Worm (Caenorhabditis elegans): ENCODE measurements around the gene fbxb-5.

The fbxb-5 gene

ce11 chrII:1756582-1756981 lies 34.3 kb upstream of the fbxb-5 start, which contains the start of gene fbxb-53:
fbxb-53 (plus strand) TSS chrII:1756882.
- TF ChIP-seq elt-1 (tag; optimal IDR thresholded peaks at IDR 0.05; ENCODE audit: borderline replicate concordance, insufficient read depth) (peak; percentile 44), unc-120 (tag; optimal IDR thresholded peaks at IDR 0.05; ENCODE audit: poor library complexity, severe bottlenecking) (no peak)

ce11 chrII:1756072-1756471 lies 33.8 kb upstream of the fbxb-5 start, which contains the start of gene F36H5.17:
F36H5.17 (minus strand) TSS chrII:1756172.
- TF ChIP-seq cnd-1 (tag; optimal IDR thresholded peaks at IDR 0.05) (no peak), ceh-43 (GFP tag; optimal IDR thresholded peaks at IDR 0.05) (no peak), unc-39 (tag; optimal IDR thresholded peaks at IDR 0.05) (no peak), ceh-83 (GFP tag; optimal IDR thresholded peaks at IDR 0.05) (no peak)

- TF ChIP-seq sptf-1 (tag; optimal IDR thresholded peaks at IDR 0.05) (no peak), elt-3 (tag; optimal IDR thresholded peaks at IDR 0.05) (no peak), lin-32 (GFP tag; optimal IDR thresholded peaks at IDR 0.05) (no peak), ham-2 (GFP tag; optimal IDR thresholded peaks at IDR 0.05) (no peak), pha-4 (tag; optimal IDR thresholded peaks at IDR 0.05) (no peak), unc-120 (tag; optimal IDR thresholded peaks at IDR 0.05; ENCODE audit: poor library complexity, severe bottlenecking) (no peak), cnd-1 (tag; optimal IDR thresholded peaks at IDR 0.05) (no peak), flh-1 (GFP tag; optimal IDR thresholded peaks at IDR 0.05) (no peak), mep-1 (tag; optimal IDR thresholded peaks at IDR 0.05) (no peak), ces-1 (GFP tag; optimal IDR thresholded peaks at IDR 0.05) (no peak), ceh-83 (GFP tag; optimal IDR thresholded peaks at IDR 0.05) (no peak), nhr-76 (tag; optimal IDR thresholded peaks at IDR 0.05) (no peak), hlh-1 (tag; optimal IDR thresholded peaks at IDR 0.05) (no peak), unc-39 (tag; optimal IDR thresholded peaks at IDR 0.05) (no peak), nhr-237 (tag; optimal IDR thresholded peaks at IDR 0.05) (no peak), elt-1 (tag; optimal IDR thresholded peaks at IDR 0.05; ENCODE audit: borderline replicate concordance, insufficient read depth) (no peak), sem-2 (GFP tag; optimal IDR thresholded peaks at IDR 0.05) (no peak), nhr-12 (tag; optimal IDR thresholded peaks at IDR 0.05) (no peak), zip-8 (tag; optimal IDR thresholded peaks at IDR 0.05) (no peak)
Measured at ce11 chrII:1752990-1753389, 30.7 kb upstream of the fbxb-5 start, which contains the start of gene F36H5.9. F36H5.9 (minus strand) TSS chrII:1753090.

ce11 chrII:1750413-1750812 lies 28.1 kb upstream of the fbxb-5 start, which contains the start of the genes F36H5.13 and F36H5.8:
F36H5.13 (minus strand) TSS chrII:1750513.
F36H5.8 (minus strand) TSS chrII:1750686.
- TF ChIP-seq flh-1 (GFP tag; optimal IDR thresholded peaks at IDR 0.05): no peak
- no peak for TF ChIP-seq mls-2 (tag; optimal IDR thresholded peaks at IDR 0.05)
- no peak for TF ChIP-seq zip-8 (tag; optimal IDR thresholded peaks at IDR 0.05)
- no peak for TF ChIP-seq nhr-28 (tag; optimal IDR thresholded peaks at IDR 0.05)
- no peak for TF ChIP-seq snpc-4 (tag; optimal IDR thresholded peaks at IDR 0.05)
- TF ChIP-seq hlh-1 (tag; optimal IDR thresholded peaks at IDR 0.05): no peak
- no peak for TF ChIP-seq nhr-2 (tag; optimal IDR thresholded peaks at IDR 0.05)

ce11 chrII:1744183-1744582 lies 21.9 kb upstream of the fbxb-5 start, which contains the start of gene clec-19:
clec-19 (plus strand) TSS chrII:1744483.
- TF ChIP-seq M03D4.4 (tag; optimal IDR thresholded peaks at IDR 0.05) (no peak), nhr-76 (tag; optimal IDR thresholded peaks at IDR 0.05) (no peak), hlh-1 (tag; optimal IDR thresholded peaks at IDR 0.05) (no peak), unc-62 (GFP tag; optimal IDR thresholded peaks at IDR 0.05) (no peak), lin-13 (tag; optimal IDR thresholded peaks at IDR 0.05) (no peak), mls-2 (tag; optimal IDR thresholded peaks at IDR 0.05) (no peak)

- TF ChIP-seq zip-8 (tag; optimal IDR thresholded peaks at IDR 0.05) (no peak), nhr-28 (tag; optimal IDR thresholded peaks at IDR 0.05) (no peak), unc-39 (tag; optimal IDR thresholded peaks at IDR 0.05) (no peak), ceh-83 (GFP tag; optimal IDR thresholded peaks at IDR 0.05) (no peak), flh-1 (GFP tag; optimal IDR thresholded peaks at IDR 0.05) (no peak), ceh-43 (GFP tag; optimal IDR thresholded peaks at IDR 0.05) (no peak), lin-13 (tag; optimal IDR thresholded peaks at IDR 0.05) (no peak), unc-62 (GFP tag; optimal IDR thresholded peaks at IDR 0.05) (no peak), lin-32 (GFP tag; optimal IDR thresholded peaks at IDR 0.05) (no peak), mls-2 (tag; optimal IDR thresholded peaks at IDR 0.05) (no peak), elt-1 (tag; optimal IDR thresholded peaks at IDR 0.05; ENCODE audit: borderline replicate concordance, insufficient read depth) (no peak), ham-2 (GFP tag; optimal IDR thresholded peaks at IDR 0.05) (no peak), M03D4.4 (tag; optimal IDR thresholded peaks at IDR 0.05) (no peak), mab-5 (tag; optimal IDR thresholded peaks at IDR 0.05) (no peak), lsy-2 (tag; optimal IDR thresholded peaks at IDR 0.05) (no peak), drap-1 (GFP tag; optimal IDR thresholded peaks at IDR 0.05) (no peak), elt-3 (tag; optimal IDR thresholded peaks at IDR 0.05) (no peak), mep-1 (tag; optimal IDR thresholded peaks at IDR 0.05) (no peak), sptf-1 (tag; optimal IDR thresholded peaks at IDR 0.05) (no peak), hlh-1 (tag; optimal IDR thresholded peaks at IDR 0.05) (no peak)
Measured at ce11 chrII:1742535-1742934, 20.2 kb upstream of the fbxb-5 start, which contains the start of gene F36H5.12. F36H5.12 (plus strand) TSS chrII:1742835.

Measured in whole organism, mixed stage, embryonic.